Worm (Caenorhabditis elegans) whole organism, late embryonic: ENCODE results near the gene pho-7.

Experiments used
- C08G9.2 ChIP-seq: sonication (generic microtip); optimal IDR thresholded peaks from 2 replicates; lab custom pipeline; 2016; ENCODE audit warnings: mild to moderate bottlenecking, missing genetic modification characterization, moderate library complexity, missing compliant biosample characterization
- ahr-1 ChIP-seq: sonication (generic microtip); optimal IDR thresholded peaks from 2 replicates; lab custom pipeline; 2016; ENCODE audit warnings: missing genetic modification characterization, missing compliant biosample characterization
- ama-1 ChIP-seq: fragments of 150-350 bp; optimal IDR thresholded peaks from 2 replicates; lab custom pipeline; 2014
- ceh-45 ChIP-seq: fragments of 200-800 bp; sonication (Bioruptor generic); IDR thresholded peaks from 2 replicates; pipeline ENCODE4 v1.3.6; 2022; ENCODE audit warnings: missing genetic modification reagents, missing genetic modification characterization, missing compliant biosample characterization
- ceh-9 ChIP-seq: sonication (generic microtip); optimal IDR thresholded peaks from 2 replicates; lab custom pipeline; 2016; ENCODE audit warnings: mild to moderate bottlenecking, missing genetic modification characterization, inconsistent platforms, missing compliant biosample characterization
- elt-2 ChIP-seq: sonication (generic microtip); optimal IDR thresholded peaks from 2 replicates; lab custom pipeline; 2016; ENCODE audit warnings: missing genetic modification reagents, missing genetic modification characterization, missing compliant biosample characterization
- fkh-10 ChIP-seq: fragments of 150-350 bp; optimal IDR thresholded peaks from 2 replicates; lab custom pipeline; 2014; ENCODE audit warnings: missing biosample characterization, missing genetic modification reagents, missing genetic modification characterization
- nfya-1 ChIP-seq: sonication (generic microtip); optimal IDR thresholded peaks from 2 replicates; lab custom pipeline; 2017; ENCODE audit warnings: missing genetic modification characterization, mild to moderate bottlenecking, missing compliant biosample characterization, antibody characterized with exemption, moderate library complexity

DNA sequence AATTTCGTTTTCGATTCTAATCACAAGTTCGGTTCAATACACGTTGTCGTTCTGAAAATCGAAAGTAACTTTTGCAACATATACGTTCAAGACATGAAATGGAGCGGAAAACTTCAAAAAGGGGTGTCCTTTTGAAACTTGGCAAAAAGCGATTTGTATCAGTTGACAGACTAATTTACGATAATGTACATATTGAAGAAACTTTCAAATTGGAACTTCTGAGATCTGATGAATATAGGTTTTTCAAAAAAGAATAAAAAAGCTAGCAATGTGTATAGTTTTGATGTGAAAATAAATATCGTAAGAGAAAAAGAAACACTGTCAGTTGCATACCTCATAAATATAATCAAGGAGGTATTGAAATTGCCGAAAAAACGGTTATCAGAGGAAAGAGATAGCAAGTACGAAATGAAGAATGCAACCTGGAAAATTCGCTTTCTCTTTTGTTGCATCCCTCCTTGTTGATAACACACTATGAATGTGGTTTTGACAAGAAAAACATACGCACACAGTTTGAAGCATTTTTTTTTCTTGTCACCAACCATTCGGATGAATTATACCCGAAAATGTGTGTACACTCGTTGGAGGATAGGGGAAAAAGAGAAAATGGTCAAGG, 12.1 kb downstream of the pho-7 start, which contains the start of gene dgn-1:
- TF ChIP-seq nfya-1 (tag; lab: Kevin White, UChicago), result no peak
- TF ChIP-seq ceh-45 (GFP tag; lab: Robert Waterston, UW), result no peak
- no peak for TF ChIP-seq ceh-9 (tag; lab: Kevin White, UChicago)
- TF ChIP-seq elt-2, result no peak
- no peak for TF ChIP-seq ama-1 (lab: Kevin White, UChicago)
- no peak for TF ChIP-seq ahr-1 (tag; lab: Kevin White, UChicago)
- no peak for TF ChIP-seq C08G9.2 (tag; lab: Kevin White, UChicago)
- no peak for TF ChIP-seq fkh-10 (GFP tag; lab: Kevin White, UChicago)
